Fruit fly (Drosophila melanogaster): Measurements from ENCODE around the gene pbl.
A peak's percentile ranks its signal among the peaks of the same experiment; 100 is the strongest.

The pbl gene

DNA sequence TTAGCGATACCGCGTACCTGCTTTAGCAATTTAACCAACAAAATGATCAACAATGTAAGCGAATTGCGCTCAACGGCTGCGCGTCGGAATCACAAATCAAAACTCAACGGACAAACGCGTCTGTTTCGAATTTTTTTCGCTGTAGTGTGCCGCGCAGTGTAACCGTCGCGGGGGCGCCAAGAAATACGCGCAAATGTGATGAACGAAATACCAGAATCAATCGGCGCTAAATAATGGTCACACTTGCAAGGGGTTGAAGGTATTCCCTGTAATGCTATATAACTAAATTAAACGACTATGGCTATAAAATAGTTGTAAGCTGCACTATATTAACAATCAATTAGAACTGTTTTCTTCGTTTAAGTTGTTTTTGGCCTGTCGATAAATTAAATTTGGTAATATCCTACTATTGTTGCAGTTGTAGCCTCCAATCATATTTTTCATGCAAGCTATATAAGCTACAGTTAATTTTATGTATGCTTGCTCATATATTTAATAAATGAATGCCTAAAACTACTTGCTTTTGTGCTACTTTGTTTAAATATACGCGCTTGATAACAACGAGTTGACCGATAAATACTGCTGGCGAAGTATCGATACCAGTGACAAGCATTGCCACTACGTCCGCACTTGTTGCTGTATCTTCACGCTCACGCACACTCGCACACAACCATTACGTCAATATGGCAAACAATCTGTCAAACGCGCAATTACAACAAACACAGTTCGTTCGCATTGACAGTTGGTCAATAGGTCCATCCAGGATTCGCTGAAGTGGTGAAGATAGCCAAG, at the start of gene pbl, which contains the start of gene CG8281:
Gene pbl, minus strand, starts transcription at position 190 of the 792 bp plus-strand sequence.
Gene CG8281, plus strand, starts transcription at position 699 of the 792 bp plus-strand sequence.
- peak; percentile 10 for TF ChIP-seq noc (tag; optimal IDR thresholded peaks at IDR 0.05)

DNA sequence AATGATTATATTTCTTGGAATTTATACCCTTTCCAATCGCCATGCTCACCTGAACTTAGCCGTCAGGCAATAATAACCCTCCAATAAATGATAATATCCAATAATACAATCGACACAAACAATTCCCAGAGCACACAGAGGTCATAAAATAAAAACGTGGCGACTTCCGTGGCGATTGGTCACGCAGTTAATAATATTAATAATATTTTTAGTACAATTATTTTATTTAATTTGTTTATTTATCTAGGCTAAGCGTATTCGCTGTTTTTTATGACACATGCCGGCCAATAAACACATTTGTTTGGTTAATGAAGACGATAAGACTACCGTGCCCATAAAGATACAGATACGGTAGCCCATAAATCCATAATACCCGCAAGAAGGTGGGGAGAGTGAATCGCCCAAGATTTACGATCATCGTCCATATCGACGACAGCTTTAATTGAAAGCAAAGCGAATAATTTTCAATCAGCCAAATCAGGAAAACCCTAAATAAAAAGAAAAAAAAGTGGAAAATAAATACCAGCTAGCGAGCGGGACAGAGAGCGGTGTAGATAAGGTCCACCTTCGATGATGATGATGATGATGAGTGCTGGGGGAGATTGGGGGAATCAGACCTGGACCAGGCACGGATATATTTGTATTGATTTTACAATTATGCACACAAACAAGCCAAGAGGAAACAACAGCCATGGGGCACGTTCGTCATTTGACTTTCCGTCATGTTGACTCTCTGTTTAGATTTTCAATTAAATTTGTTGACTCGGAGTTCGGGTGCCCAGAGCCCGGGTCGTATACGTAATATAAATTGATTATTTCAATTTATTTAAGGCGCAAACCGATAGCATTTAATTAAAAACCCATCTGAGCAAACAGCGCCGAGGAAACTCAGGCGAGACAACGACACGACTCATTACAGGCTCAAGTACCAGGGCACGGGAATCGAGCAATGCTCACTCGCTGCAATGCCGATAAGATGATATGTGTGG, 49.2 kb upstream of the pbl start:
- TF ChIP-seq noc (tag; optimal IDR thresholded peaks at IDR 0.05), result peak; percentile 97

DNA sequence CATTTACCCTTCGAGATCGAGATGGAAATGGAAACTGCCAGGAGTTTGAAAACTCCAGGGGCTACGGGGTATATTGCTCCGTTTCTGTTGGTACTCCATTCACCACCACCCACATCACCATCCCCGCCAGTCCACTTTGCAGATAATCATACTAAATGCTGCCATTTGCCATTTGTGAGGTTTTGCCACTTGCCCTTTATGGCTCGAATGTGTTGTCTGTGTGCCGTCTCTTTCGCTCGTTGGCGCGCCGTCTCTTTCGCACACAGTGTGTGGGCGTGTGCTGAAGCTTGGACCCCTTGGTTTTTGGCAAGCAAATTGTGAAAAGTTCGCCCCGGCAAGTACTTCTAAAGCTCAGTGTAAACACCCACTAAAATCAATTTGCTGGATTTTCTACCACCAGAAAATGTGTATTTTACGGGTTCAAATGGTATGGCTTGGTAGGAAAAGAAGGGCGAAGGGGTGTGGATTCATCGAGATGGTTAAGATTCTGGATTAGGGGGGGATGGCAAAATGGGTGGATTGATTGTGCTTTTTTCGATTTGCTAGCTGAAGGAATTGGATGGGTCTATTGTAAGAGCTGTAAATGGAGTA, 46.9 kb upstream of the pbl start:
- no peak for TF ChIP-seq noc (tag; optimal IDR thresholded peaks at IDR 0.05)

DNA sequence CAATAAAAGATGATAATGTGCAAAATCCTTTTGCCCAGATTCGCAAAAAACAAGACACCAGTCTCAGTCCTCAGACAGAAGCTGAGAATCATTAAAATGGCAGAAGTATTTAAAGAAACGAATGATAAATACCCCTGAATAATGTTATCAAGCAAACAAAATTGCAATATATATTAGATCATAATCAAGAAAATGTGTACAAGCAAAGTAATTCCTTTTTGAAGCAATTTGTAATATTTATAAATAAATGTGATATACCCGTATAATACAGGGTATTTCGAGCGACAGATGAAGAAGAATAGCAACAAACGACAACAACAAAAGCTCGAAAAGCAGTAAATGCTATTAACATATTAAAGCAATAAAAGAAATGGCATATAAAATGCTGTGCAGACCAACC, 46.3 kb upstream of the pbl start:
- no peak for TF ChIP-seq noc (tag; optimal IDR thresholded peaks at IDR 0.05)

DNA sequence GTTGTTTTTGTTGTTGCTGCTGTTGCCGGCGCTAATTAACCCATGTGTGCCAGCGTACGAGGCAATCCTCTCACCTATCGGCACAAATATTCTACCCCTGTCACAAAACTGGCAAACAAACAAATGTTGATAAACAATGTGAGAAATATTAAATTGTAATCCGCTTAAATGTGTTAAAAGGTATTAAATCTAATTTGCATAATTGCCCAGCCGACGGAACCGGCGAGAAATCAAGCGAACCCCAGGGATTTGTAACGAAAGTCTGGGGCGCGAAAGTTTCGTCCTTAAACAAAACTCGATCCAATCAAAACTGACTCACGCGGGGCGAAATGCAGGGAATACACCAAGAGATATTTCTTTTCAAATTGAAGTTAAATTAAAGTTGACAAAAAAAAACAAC, 45.0 kb upstream of the pbl start:
- TF ChIP-seq noc (tag; optimal IDR thresholded peaks at IDR 0.05), result no peak

DNA sequence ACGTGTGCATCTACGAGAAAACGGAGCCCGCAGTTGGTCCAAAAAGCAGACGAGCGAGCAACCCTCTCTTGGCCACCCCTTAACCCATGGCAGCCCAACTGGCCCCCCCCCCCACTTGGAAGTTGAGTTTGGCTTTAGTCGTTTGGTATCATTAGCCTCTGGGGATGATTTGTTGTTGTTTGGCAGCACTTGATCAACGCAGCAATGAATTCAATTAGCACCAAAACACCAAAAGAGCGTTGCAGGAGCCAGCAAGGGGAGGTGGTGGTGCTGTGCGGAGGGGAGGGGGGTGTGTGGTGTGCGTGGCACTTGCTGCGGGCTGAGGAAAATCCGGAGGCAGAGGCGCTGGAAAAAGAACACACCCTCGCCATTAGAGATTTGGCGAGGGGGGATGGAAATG, 43.2 kb upstream of the pbl start:
- no peak for TF ChIP-seq noc (tag; optimal IDR thresholded peaks at IDR 0.05)

DNA sequence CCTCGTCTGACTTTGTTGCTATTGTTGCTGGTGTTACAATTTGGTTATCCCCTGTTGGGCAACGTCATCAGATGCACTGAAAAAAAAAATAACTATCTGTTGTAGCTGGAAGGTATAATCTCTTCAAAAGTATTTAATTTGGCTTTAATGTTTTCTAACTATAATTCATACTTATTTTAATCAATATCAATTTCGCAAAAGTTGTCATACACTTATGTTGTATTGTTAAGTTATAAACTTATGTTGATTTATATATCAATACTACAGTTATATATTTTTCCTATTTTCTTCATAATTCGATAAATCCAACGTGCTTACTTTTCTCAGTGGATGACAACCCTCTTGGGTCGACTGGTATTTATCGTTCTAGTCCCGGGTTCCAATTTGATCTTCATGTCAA, 42.0 kb upstream of the pbl start:
- no peak for TF ChIP-seq noc (tag; optimal IDR thresholded peaks at IDR 0.05)

DNA sequence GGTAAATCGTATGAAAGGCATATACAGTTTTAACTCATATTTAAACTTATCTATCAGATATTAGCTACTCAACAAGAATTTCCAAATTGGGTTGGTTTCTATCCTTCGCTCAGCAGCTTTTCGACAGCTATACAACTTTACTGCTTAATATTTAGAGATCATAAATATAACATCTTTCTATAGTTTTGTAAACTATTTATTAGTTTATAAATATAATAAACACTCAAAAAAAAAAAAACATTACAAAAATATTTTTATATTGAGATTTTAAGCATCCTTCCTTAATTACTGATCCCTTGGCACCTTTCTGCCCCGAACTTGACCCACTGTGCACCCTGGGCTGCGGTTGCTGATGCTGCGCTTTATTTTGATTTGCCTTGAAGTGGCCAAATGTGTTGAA, 41.2 kb upstream of the pbl start:
- TF ChIP-seq noc (tag; optimal IDR thresholded peaks at IDR 0.05), result no peak

DNA sequence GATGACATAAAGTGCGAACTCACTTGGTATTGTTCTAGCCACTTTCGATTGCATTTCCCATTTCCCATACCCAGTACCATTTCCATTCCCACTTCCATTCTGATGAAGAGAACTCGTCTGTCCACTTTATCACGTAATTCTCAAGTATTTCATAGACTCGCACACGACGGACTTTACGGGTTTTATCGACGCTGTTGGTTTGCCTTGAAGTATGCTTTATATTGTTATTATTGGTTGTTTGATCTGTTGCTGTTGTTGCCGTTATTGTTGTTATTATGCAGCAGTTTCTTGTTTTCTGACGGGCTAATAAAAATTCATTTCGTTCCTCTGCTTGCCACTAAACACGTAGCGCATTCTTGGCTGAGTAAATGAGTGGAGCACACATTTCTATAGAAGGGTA, 40.8 kb upstream of the pbl start:
- TF ChIP-seq noc (tag; optimal IDR thresholded peaks at IDR 0.05), result no peak

DNA sequence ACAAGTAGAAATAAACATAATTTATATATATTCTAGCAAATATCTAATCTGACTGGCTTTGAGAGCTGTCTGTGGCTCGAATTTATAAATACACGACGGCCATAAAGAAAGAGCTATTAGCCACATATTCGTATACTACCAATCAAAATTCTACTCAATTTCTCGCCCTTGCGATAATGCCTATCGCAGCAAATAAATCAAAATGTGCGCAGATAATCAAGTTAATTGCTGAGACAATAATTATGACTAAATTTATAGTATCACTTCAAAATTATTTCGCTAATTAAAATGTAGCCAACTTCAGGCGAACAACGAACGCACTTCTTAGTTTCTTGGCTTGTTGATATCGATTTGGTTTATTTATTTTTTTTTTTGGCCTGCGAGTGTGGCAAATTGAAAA, 40.1 kb upstream of the pbl start:
- peak; percentile 98 for TF ChIP-seq noc (tag; optimal IDR thresholded peaks at IDR 0.05)

DNA sequence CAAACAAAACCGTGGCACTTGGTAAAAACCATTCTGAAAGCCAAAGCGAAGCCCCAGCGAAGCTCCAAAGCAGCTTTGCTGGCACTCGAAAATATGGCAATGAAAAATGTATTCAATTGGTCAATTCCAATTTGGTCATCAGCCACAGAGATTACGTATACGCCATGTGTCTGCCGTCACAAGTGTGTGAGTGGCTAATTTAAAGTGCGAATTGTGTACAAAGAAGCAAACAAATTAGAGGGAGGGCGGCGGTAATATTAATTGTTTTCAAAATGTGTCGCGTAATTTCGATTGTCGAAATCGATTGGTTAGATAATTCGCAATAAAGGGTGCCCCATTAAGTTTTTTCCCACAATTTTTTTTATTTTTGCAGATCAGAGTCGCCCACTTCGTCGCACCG, 38.0 kb upstream of the pbl start:
- no peak for TF ChIP-seq noc (tag; optimal IDR thresholded peaks at IDR 0.05)

DNA sequence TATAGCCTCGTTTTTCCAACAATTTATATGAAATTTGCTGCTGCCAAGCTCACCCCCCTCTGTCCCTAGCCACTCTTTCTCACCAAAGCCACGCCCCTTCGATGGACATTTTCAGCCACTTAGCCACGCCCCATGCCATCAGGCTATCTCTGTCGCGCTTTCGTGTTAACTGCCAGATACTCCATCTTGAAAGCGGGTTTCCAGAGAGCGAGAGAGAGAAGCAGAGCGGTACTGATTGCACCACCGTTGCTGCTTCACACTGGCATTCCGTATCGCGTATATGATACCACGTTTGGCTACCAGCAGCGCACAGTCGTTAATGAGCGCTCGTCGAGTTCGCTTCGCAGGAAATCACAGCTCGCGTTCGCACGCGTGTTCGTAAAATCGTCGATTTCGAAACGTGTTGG, 36.1 kb upstream of the pbl start, which contains the start of gene exex:
Gene exex, plus strand, starts transcription at position 307 of the 407 bp plus-strand sequence.
- TF ChIP-seq noc (tag; optimal IDR thresholded peaks at IDR 0.05), result peak; percentile 63

DNA sequence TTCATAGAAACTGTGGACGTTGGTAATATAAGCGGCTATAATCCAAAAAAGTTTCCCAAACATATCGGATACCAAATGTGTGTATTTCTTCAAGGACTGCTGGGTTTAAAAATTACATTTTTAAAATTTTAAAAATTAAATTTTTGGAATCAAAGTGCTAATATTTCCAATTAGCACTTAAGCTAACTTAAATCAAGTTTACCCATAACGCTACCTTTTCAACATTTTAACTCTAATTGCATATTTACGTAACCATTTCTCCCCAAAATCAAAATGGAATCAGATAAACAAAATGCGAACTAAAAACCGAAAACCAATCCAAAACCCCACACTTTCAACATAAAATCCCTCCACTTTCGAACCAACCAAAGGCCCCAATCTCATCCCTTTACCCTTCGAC, 34.5 kb upstream of the pbl start, which contains the start of gene CG43880:
Gene CG43880, minus strand, starts transcription at position 101 of the 400 bp plus-strand sequence.
- no peak for TF ChIP-seq noc (tag; optimal IDR thresholded peaks at IDR 0.05)

DNA sequence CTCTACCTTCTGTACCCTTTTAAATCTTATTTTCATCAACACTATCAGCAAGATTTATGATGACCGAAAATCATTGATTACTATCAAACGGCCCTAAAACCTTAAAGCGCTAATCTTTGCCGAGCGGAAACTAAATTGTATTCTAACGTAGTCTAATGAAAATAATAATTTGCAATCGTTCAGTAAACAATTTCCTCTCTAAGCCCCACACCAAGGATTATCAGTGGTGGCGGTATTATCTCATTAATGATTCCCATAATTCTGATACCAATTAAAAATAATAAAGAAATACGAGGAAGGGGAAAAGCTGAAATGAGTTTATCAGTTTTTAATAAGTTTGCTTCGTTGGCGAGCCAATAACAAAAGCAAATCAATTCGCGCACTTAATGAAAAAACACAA, 32.2 kb upstream of the pbl start:
- peak; percentile 4 for TF ChIP-seq noc (tag; optimal IDR thresholded peaks at IDR 0.05)

DNA sequence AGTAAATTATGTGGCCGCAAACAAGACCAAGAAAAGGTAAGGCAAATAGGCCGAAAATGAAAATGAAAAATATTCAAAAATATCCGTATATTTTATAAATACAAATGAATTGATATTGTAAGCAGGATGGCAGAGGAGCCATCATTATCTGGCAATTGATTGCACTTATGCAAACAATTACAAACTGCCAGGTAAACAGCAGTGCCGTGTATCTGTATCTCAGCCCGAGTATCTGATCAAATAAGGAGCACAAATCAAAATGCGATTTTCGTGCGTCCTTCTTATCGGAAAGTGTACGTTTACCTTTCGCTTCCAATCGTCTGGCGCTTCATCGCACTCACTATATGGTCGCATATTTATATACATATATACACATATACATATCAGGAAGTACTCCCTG, 31.3 kb upstream of the pbl start:
- TF ChIP-seq noc (tag; optimal IDR thresholded peaks at IDR 0.05), result no peak

DNA sequence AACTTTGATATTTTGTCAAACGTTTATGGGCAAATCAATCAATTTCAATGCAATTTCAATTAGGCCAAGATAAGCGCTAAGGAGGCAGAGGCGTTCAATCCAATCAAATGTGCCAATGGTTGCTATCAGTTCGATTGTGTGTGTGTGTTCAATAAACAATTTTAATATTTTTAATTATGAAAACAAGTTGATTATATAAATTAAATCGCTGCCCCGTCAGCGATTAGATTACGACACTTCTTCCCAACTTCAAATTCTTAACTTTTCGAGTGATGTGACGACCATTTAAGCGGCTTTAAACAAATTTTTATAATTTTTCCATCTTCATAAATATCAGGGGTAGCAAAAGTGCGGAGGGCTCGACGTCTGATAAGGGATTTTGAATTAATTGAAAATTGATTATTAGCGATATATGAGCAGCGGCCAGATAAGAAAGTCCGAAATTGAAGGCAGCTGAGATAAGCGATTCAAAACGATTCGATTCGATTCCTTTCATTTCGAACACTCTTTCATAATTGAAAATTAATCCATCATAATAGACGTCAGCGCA, 30.7 kb upstream of the pbl start:
- peak; percentile 91 for TF ChIP-seq noc (tag; optimal IDR thresholded peaks at IDR 0.05)
